Fruit fly (Drosophila melanogaster) whole organism, embryonic: ENCODE results near the gene LysS.

ENCODE experiments used
- CG4282 ChIP-seq: fragments of 200-800 bp; sonication (Bioruptor generic); optimal IDR thresholded peaks from 2 replicates; lab custom pipeline; 2016; ENCODE audit warnings: missing biosample characterization, missing genetic modification characterization
- CG4404 ChIP-seq: fragments of 200-800 bp; sonication (Bioruptor generic); IDR thresholded peaks from 2 replicates; pipeline ENCODE4 v1.3.6; 2022; ENCODE audit warnings: missing biosample characterization, missing genetic modification characterization
- Hr78 ChIP-seq, 2 experiments: fragments of 200-800 bp in 1 of 2; fragments of >200 bp in 1 of 2; sonication (Bioruptor generic) in 1 of 2; optimal IDR thresholded peaks; 2 replicates each; lab custom pipeline; 2017 to 2019; ENCODE audit warnings: missing biosample characterization in 2 of 2, missing genetic modification characterization in 2 of 2, mild to moderate bottlenecking in 1 of 2, moderate library complexity in 1 of 2
- fd3F ChIP-seq: fragments of 200-800 bp; sonication (Bioruptor generic); optimal IDR thresholded peaks from 2 replicates; lab custom pipeline; 2018; ENCODE audit warnings: missing biosample characterization, mild to moderate bottlenecking, missing genetic modification characterization, moderate library complexity
- sqz ChIP-seq: fragments of 200-800 bp; sonication (Bioruptor generic); optimal IDR thresholded peaks from 3 replicates; lab custom pipeline; 2018; ENCODE audit warnings: missing biosample characterization, mild to moderate bottlenecking, missing genetic modification characterization

DNA sequence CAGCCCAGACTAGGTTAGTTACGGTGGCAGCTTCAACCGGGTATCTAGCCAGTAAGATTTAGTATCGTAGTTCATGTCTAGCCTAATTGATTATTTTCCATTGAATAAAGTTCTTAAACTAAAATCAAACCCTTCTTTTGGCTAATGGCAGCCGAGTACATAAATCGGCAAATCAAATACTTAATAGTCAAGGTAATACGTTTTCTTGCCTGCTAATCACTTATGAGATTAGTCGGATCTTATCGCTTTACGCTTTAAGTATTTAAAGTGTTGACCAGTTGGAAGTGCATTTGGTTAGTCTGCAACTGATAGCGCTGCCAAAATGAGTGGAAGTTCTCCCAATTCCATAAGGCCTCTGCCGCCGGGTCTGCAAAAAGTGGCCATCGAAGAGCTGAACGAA, 5.0 kb downstream of the LysS start, which contains the start of gene CG33965:
- TF ChIP-seq CG4404 (GFP tag; lab: Robert Waterston, UW) (no peak), sqz (GFP tag; lab: Kevin White, UChicago) (no peak), fd3F (GFP tag; lab: Kevin White, UChicago) (no peak), CG4282 (no peak), Hr78 (GFP tag; optimal IDR thresholded peaks at IDR 0.05; lab: Kevin White, UChicago) (no peak)
